Worm (Caenorhabditis elegans) whole organism, midembryonic: ENCODE measurements around the gene tsr-1.

Experiments used
- T22C8.4 ChIP-seq: fragments of 200-800 bp; sonication (Bioruptor generic); IDR thresholded peaks from 2 replicates; pipeline ENCODE4 v1.3.6; 2022; ENCODE audit warnings: missing genetic modification characterization, missing compliant biosample characterization
- cog-1 ChIP-seq: sonication (generic microtip); optimal IDR thresholded peaks from 2 replicates; lab custom pipeline; 2016; ENCODE audit warnings: missing genetic modification characterization, missing compliant biosample characterization
- flt-1 ChIP-seq: fragments of 200-800 bp; sonication (Bioruptor generic); IDR thresholded peaks from 2 replicates; pipeline ENCODE4 v1.3.6; 2022; ENCODE audit warnings: missing genetic modification characterization, missing compliant biosample characterization
- klf-2 ChIP-seq: fragments of 200-800 bp; sonication (Bioruptor generic); conservative IDR thresholded peaks from 2 replicates; pipeline ENCODE4 v1.3.6; 2022; ENCODE audit warnings: missing genetic modification reagents, missing genetic modification characterization, missing compliant biosample characterization
- med-1 ChIP-seq: sonication (generic microtip); optimal IDR thresholded peaks from 2 replicates; lab custom pipeline; 2017; ENCODE audit warnings: missing genetic modification characterization, mild to moderate bottlenecking, missing compliant biosample characterization, antibody characterized with exemption, missing genetic modification reagents; ENCODE audit not compliant: insufficient read depth
- ref-1 ChIP-seq: fragments of 200-800 bp; sonication (Bioruptor generic); conservative IDR thresholded peaks from 2 replicates; pipeline ENCODE4 v1.3.6; 2022; ENCODE audit warnings: missing genetic modification reagents, missing genetic modification characterization, missing compliant biosample characterization
- tab-1 ChIP-seq: fragments of 200-800 bp; sonication (Bioruptor generic); IDR thresholded peaks from 2 replicates; pipeline ENCODE4 v1.3.6; 2022; ENCODE audit warnings: missing genetic modification characterization, missing compliant biosample characterization
- ztf-23 ChIP-seq: fragments of 200-800 bp; sonication (Bioruptor generic); IDR thresholded peaks from 2 replicates; pipeline ENCODE4 v1.3.6; 2022; ENCODE audit warnings: missing genetic modification reagents, missing genetic modification characterization, missing compliant biosample characterization
- ztf-29 ChIP-seq: fragments of 200-800 bp; sonication (Bioruptor generic); IDR thresholded peaks from 2 replicates; pipeline ENCODE4 v1.3.6; 2022; ENCODE audit warnings: missing genetic modification reagents, missing genetic modification characterization, missing compliant biosample characterization

tsr-1 gene

DNA sequence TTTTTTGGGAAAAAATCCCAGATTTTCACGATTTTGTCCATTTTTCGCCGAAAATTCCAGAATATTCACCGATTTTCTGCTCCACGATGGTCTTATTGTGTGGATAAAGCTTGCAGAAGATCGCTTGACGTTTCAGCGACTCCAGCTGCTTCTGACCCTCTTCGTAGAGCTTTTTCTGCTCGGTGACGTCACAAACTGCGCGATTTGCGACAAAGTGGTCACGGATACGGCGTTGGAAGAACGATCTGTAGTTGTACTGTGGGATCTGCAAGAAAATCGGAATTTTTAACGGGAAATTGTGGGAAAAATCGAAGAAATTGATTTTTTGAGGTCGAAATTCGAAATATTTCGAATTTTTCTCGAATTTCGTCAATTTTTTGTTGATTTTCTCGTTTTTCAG lies 5.4 kb upstream of the tsr-1 start, which contains the start of gene mnat-1:
mnat-1 (minus strand) TSS at position 101 of the 400 bp plus-strand sequence.
- TF ChIP-seq tab-1 (GFP tag; lab: Robert Waterston, UW): no peak
- no peak for TF ChIP-seq ztf-23
- TF ChIP-seq flt-1 (GFP tag; lab: Robert Waterston, UW): no peak
- TF ChIP-seq ztf-29 (GFP tag; lab: Robert Waterston, UW): no peak
- TF ChIP-seq med-1: no peak
- no peak for TF ChIP-seq klf-2 (GFP tag; lab: Robert Waterston, UW)
- no peak for TF ChIP-seq ref-1 (GFP tag; lab: Robert Waterston, UW)
- TF ChIP-seq T22C8.4 (GFP tag; lab: Robert Waterston, UW): no peak
- no peak for TF ChIP-seq cog-1 (tag; lab: Kevin White, UChicago)

DNA sequence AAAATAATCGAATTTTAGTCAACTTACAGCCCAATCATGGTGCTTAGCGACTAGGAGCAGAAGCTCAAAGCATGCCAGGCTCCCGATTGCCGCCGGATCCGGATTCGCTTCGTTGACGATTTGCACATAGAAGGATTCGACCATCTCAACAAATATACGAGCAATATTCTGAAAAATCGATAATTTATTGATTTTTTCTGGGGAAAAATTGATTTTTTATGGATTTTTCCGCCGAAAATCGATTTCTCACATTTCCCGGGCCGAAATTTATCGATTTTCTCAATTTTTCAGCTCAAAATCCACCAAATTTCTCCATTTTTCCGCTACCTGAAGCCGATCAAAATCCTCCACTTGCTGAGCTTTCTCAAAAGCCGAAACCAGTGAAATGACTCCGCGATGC lies 4.3 kb downstream of the tsr-1 start:
- TF ChIP-seq T22C8.4 (GFP tag; lab: Robert Waterston, UW) (peak; percentile 70), flt-1 (GFP tag; lab: Robert Waterston, UW) (no peak)

DNA sequence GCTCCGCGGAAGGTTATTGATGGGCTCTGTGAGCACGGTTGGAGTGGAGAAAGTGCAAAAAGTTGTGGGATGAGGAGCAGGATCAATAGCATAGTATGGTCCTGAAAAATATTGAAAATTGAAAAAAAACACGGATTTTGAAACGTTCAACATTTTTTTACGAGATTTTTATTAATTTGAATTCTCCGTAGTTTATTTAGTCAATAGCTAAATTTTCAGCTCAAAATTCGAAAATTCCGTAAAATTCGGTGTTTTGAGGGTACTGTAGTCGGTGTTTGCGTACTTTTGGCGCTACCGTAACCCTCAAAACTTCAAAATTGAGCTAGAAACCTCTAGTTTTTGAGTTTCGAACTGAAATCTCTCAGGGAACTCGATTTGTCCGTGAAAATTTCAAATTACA lies 14.3 kb downstream of the tsr-1 start, which contains the start of gene pqn-42:
pqn-42 (minus strand) TSS at position 101 of the 400 bp plus-strand sequence.
- TF ChIP-seq flt-1 (GFP tag; lab: Robert Waterston, UW) (no peak), ref-1 (GFP tag; lab: Robert Waterston, UW) (no peak), cog-1 (tag; lab: Kevin White, UChicago) (no peak), med-1 (no peak), T22C8.4 (GFP tag; lab: Robert Waterston, UW) (no peak), tab-1 (GFP tag; lab: Robert Waterston, UW) (no peak), klf-2 (GFP tag; lab: Robert Waterston, UW) (no peak)

DNA sequence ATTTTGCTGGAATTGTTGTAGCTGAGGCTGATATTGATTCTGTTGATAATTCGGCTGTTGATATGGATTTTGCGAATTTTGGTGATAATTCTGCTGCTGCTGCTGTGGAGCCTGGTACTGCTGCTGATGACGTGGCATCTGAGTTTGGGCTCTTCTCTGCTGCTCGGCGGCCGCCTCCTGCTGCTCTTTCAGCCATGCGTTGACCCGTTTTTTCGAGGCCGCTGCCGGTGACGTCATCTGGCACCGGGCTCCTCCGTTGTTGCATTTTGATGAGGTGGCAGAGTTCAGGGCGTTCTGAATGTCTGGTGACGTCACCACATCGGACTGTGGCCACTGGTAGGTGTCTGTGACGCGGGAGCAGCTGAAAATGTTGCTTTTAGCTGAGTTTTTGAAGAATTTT lies 16.2 kb downstream of the tsr-1 start:
- TF ChIP-seq klf-2 (GFP tag; lab: Robert Waterston, UW) (no peak), flt-1 (GFP tag; lab: Robert Waterston, UW) (no peak), ztf-29 (GFP tag; lab: Robert Waterston, UW) (no peak), T22C8.4 (GFP tag; lab: Robert Waterston, UW) (no peak), tab-1 (GFP tag; lab: Robert Waterston, UW) (no peak), cog-1 (tag; lab: Kevin White, UChicago) (no peak), ztf-23 (no peak), ref-1 (GFP tag; lab: Robert Waterston, UW) (no peak), med-1 (no peak)

DNA sequence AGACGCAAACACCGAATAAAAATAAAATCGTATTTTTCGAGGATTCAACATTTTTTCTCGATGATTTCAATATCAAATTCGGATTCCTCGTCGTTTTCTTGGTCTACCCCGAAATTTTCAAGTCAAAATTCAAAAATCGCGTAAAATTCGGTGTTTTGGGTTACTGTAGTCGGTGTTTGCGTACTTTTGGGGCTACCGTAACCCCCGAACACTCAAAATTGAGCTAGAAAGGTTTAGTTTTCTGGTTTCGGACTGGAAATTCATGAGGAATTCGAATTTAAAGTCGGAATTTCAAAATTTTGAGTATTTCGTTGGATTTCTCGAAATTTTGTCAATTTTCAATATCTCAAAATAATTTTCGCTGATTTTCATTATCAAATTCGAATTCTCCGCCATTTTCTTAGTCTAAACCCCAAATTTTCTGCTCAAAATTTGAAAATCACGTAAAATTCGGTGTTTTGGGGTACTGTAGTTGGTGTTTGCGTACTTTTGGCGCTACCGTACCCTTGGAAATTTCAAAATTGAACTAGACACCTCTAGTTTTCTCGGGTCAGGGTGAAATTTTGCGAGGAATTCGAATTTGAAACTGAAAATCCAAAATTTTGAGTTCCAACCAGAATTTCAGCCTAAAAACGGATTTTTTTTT lies 17.1 kb downstream of the tsr-1 start:
- TF ChIP-seq ztf-29 (GFP tag; lab: Robert Waterston, UW): no peak
- TF ChIP-seq T22C8.4 (GFP tag; lab: Robert Waterston, UW): no peak
- no peak for TF ChIP-seq klf-2 (GFP tag; lab: Robert Waterston, UW)
- no peak for TF ChIP-seq tab-1 (GFP tag; lab: Robert Waterston, UW)
- no peak for TF ChIP-seq cog-1 (tag; lab: Kevin White, UChicago)
- no peak for TF ChIP-seq ztf-23
- TF ChIP-seq med-1: no peak

DNA sequence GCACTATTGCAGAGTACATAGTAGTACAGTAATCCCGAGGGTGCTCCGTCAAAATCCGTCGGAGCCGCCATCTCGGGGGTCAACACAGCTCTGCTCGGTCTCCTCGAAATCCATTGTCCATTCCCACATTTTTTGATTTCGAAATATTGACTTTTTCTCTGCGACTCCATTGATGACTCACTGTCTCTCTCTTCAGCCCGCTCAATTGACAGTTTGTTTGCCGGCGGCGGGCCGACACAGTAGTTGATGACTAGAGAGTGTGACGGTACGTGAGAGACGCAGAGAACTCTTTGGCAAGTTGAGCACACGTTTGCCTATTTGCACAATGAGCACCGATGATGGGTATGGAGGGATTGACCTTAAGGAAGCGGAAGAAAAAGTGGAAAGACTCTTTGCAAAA lies 18.3 kb downstream of the tsr-1 start:
- no peak for TF ChIP-seq ztf-23
- TF ChIP-seq med-1: no peak
- no peak for TF ChIP-seq ztf-29 (GFP tag; lab: Robert Waterston, UW)
- TF ChIP-seq T22C8.4 (GFP tag; lab: Robert Waterston, UW): no peak
- no peak for TF ChIP-seq klf-2 (GFP tag; lab: Robert Waterston, UW)
- no peak for TF ChIP-seq flt-1 (GFP tag; lab: Robert Waterston, UW)

DNA sequence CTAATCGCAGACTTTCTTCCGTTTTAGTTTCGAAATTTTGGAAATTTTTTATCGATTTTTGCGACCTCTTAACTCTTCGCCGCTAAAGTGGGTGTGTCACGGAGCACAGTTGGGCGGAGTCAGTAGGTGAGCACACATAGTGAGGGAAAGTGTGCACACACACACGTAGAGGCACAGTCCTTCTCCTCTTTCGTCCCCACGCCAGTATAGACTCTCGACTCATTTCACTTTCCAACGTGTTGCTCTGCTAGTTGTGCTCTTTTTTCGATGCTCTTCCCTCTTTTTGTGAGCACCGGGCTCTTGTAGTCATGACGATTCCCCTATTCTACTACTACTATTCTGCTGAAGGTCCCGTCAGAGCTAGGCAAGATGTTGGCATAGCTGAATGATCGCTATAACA lies 20.7 kb downstream of the tsr-1 start:
- TF ChIP-seq ref-1 (GFP tag; lab: Robert Waterston, UW): no peak
- TF ChIP-seq ztf-23: no peak
- no peak for TF ChIP-seq flt-1 (GFP tag; lab: Robert Waterston, UW)
- TF ChIP-seq klf-2 (GFP tag; lab: Robert Waterston, UW): peak; percentile 50; the same call in 1 of the 2 replicates
- no peak; the same call in 1 of the 2 replicates for TF ChIP-seq T22C8.4 (GFP tag; lab: Robert Waterston, UW)
- TF ChIP-seq cog-1 (tag; lab: Kevin White, UChicago): no peak

DNA sequence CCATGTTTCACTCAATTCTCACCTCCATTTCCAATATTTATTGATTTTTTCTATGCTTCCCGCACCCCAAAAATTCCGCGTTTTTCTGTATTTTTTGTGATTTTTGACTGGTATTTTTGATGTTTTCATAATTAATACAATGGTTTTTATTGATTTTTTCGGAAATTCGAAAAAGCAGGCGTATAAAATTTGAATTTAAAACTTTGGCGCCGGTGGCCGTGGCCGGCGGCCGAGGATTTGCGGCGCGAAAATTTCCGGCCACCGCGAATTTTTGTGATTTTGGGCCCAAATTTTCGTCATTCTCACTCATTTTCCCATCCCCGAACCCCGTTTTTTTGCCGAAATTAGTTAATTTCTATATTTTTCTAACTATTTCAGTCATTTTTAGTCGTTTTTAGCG lies 22.2 kb downstream of the tsr-1 start:
- TF ChIP-seq klf-2 (GFP tag; lab: Robert Waterston, UW) (0 out of 2 replicates have a peak, but pooled peaks have one; percentile 34), T22C8.4 (GFP tag; lab: Robert Waterston, UW) (peak; percentile 48), ref-1 (GFP tag; lab: Robert Waterston, UW) (no peak), cog-1 (tag; lab: Kevin White, UChicago) (no peak)

- TF ChIP-seq med-1 (no peak), T22C8.4 (GFP tag; lab: Robert Waterston, UW) (no peak), ztf-23 (no peak), cog-1 (tag; lab: Kevin White, UChicago) (no peak), tab-1 (GFP tag; lab: Robert Waterston, UW) (no peak), ztf-29 (GFP tag; lab: Robert Waterston, UW) (no peak), ref-1 (GFP tag; lab: Robert Waterston, UW) (no peak), klf-2 (GFP tag; lab: Robert Waterston, UW) (no peak), flt-1 (GFP tag; lab: Robert Waterston, UW) (no peak)
These were observed 26.4 kb downstream of the tsr-1 start for ce11 chrII:2446727-2447126.

- TF ChIP-seq med-1: no peak
- no peak for TF ChIP-seq flt-1 (GFP tag; lab: Robert Waterston, UW)
- no peak for TF ChIP-seq T22C8.4 (GFP tag; lab: Robert Waterston, UW)
- no peak for TF ChIP-seq tab-1 (GFP tag; lab: Robert Waterston, UW)
- no peak for TF ChIP-seq ztf-23
- no peak for TF ChIP-seq ztf-29 (GFP tag; lab: Robert Waterston, UW)
- TF ChIP-seq cog-1 (tag; lab: Kevin White, UChicago): no peak
- TF ChIP-seq ref-1 (GFP tag; lab: Robert Waterston, UW): no peak
These were observed 28.0 kb downstream of the tsr-1 start for ce11 chrII:2445164-2445563.
